Fruit fly (Drosophila melanogaster) whole organism, embryonic: ENCODE data around the gene Desat2.

Source experiments
- CG11456 ChIP-seq: fragments of 200-800 bp; sonication (Bioruptor generic); IDR thresholded peaks from 3 replicates; pipeline ENCODE4 v1.3.6; 2022; ENCODE audit warnings: missing biosample characterization, missing genetic modification characterization
- CG12219 ChIP-seq: fragments of 200-800 bp; sonication (Bioruptor generic); optimal IDR thresholded peaks from 3 replicates; lab custom pipeline; 2018; ENCODE audit warnings: missing biosample characterization, mild to moderate bottlenecking, missing genetic modification characterization
- CG13296 ChIP-seq: fragments of 200-800 bp; sonication (Bioruptor generic); optimal IDR thresholded peaks from 3 replicates; lab custom pipeline; 2018; ENCODE audit warnings: missing biosample characterization, mild to moderate bottlenecking, missing genetic modification characterization
- CG15073 ChIP-seq: fragments of 200-800 bp; sonication (Bioruptor generic); optimal IDR thresholded peaks from 2 replicates; lab custom pipeline; 2016; ENCODE audit warnings: missing biosample characterization, missing genetic modification characterization
- CG16863 ChIP-seq: fragments of 200-800 bp; sonication (Bioruptor generic); optimal IDR thresholded peaks from 3 replicates; lab custom pipeline; 2016; ENCODE audit warnings: missing biosample characterization, missing genetic modification characterization
- CG17385 ChIP-seq: fragments of 200-800 bp; sonication (Bioruptor generic); optimal IDR thresholded peaks from 3 replicates; lab custom pipeline; 2018; ENCODE audit warnings: missing biosample characterization, mild to moderate bottlenecking, missing genetic modification characterization
- CG17568 ChIP-seq: fragments of 200-800 bp; sonication (Bioruptor generic); optimal IDR thresholded peaks from 2 replicates; lab custom pipeline; 2018; ENCODE audit warnings: missing biosample characterization, mild to moderate bottlenecking, missing genetic modification characterization, moderate library complexity
- CG18011 ChIP-seq: fragments of 200-800 bp; sonication (Bioruptor generic); optimal IDR thresholded peaks from 2 replicates; lab custom pipeline; 2017; ENCODE audit warnings: missing biosample characterization, missing genetic modification characterization, mild to moderate bottlenecking, moderate library complexity, missing genotype
- CG2678 ChIP-seq: fragments of 200-800 bp; sonication (Bioruptor generic); optimal IDR thresholded peaks from 3 replicates; lab custom pipeline; 2019; ENCODE audit warnings: missing biosample characterization, mild to moderate bottlenecking, missing genetic modification characterization, moderate library complexity
- CG32532 ChIP-seq: fragments of 200-800 bp; sonication (Bioruptor generic); IDR thresholded peaks from 2 replicates; pipeline ENCODE4 v1.3.6; 2022; ENCODE audit warnings: missing biosample characterization, missing genetic modification characterization
- CG4328 ChIP-seq: fragments of 200-800 bp; sonication (Bioruptor generic); optimal IDR thresholded peaks from 3 replicates; lab custom pipeline; 2017; ENCODE audit warnings: missing biosample characterization, missing genetic modification reagents, missing genetic modification characterization
- CG4854 ChIP-seq: fragments of 200-800 bp; sonication (Bioruptor generic); optimal IDR thresholded peaks from 2 replicates; lab custom pipeline; 2016; ENCODE audit warnings: missing biosample characterization, missing genetic modification characterization, inconsistent platforms
- CG6683 ChIP-seq: fragments of 200-800 bp; sonication (Bioruptor generic); optimal IDR thresholded peaks from 2 replicates; lab custom pipeline; 2017; ENCODE audit warnings: missing biosample characterization, mild to moderate bottlenecking, missing genetic modification characterization, missing genetic modification reagents
- CG6854 ChIP-seq: fragments of 200-800 bp; sonication (Bioruptor generic); optimal IDR thresholded peaks from 3 replicates; lab custom pipeline; 2017; ENCODE audit warnings: missing biosample characterization, mild to moderate bottlenecking, missing genetic modification characterization
- CG7271 ChIP-seq: fragments of 200-800 bp; sonication (Bioruptor generic); optimal IDR thresholded peaks from 2 replicates; lab custom pipeline; 2018; ENCODE audit warnings: missing biosample characterization, mild to moderate bottlenecking, missing genetic modification characterization, moderate library complexity
- CG7987 ChIP-seq: fragments of 200-800 bp; sonication (Bioruptor generic); optimal IDR thresholded peaks from 2 replicates; lab custom pipeline; 2018; ENCODE audit warnings: missing biosample characterization, mild to moderate bottlenecking, missing genetic modification characterization, moderate library complexity
- CG8359 ChIP-seq: fragments of 200-800 bp; sonication (Bioruptor generic); optimal IDR thresholded peaks from 2 replicates; lab custom pipeline; 2017; ENCODE audit warnings: missing biosample characterization, mild to moderate bottlenecking, missing genetic modification characterization, borderline replicate concordance
- CHES-1-like ChIP-seq: fragments of 200-800 bp; sonication (Bioruptor generic); optimal IDR thresholded peaks from 2 replicates; lab custom pipeline; 2016; ENCODE audit warnings: missing biosample characterization, missing genetic modification characterization
- D19A ChIP-seq: fragments of 200-800 bp; optimal IDR thresholded peaks from 3 replicates; lab custom pipeline; 2019; ENCODE audit warnings: missing biosample characterization, mild to moderate bottlenecking, missing genetic modification characterization, moderate library complexity
- Deaf1 ChIP-seq: fragments of 200-800 bp; optimal IDR thresholded peaks from 3 replicates; lab custom pipeline; 2019; ENCODE audit warnings: missing biosample characterization, mild to moderate bottlenecking, missing genetic modification characterization, moderate library complexity
- E2f1 ChIP-seq: fragments of 200-800 bp; sonication (Bioruptor generic); IDR thresholded peaks from 2 replicates; pipeline ENCODE4 v1.3.6; 2022; ENCODE audit warnings: missing biosample characterization, missing genetic modification characterization
- Hey ChIP-seq: fragments of 200-800 bp; sonication (Bioruptor generic); optimal IDR thresholded peaks from 3 replicates; lab custom pipeline; 2018; ENCODE audit warnings: missing biosample characterization, mild to moderate bottlenecking, missing genetic modification characterization
- Hr39 ChIP-seq: fragments of >200 bp; optimal IDR thresholded peaks from 2 replicates; lab custom pipeline; 2017
- Mad ChIP-seq: fragments of 200-800 bp; sonication (Bioruptor generic); optimal IDR thresholded peaks from 2 replicates; lab custom pipeline; 2016; ENCODE audit warnings: missing biosample characterization, missing genetic modification characterization
- Meics ChIP-seq: fragments of 200-800 bp; sonication (Bioruptor generic); optimal IDR thresholded peaks from 2 replicates; lab custom pipeline; 2017; ENCODE audit warnings: missing biosample characterization, mild to moderate bottlenecking, missing genetic modification characterization
- Sox102F ChIP-seq: fragments of 200-800 bp; sonication (Bioruptor generic); optimal IDR thresholded peaks from 2 replicates; lab custom pipeline; 2018; ENCODE audit warnings: missing biosample characterization, mild to moderate bottlenecking, missing genetic modification characterization, moderate library complexity
- Vsx1 ChIP-seq: fragments of 200-800 bp; sonication (Bioruptor generic); optimal IDR thresholded peaks from 2 replicates; lab custom pipeline; 2017; ENCODE audit warnings: missing biosample characterization, mild to moderate bottlenecking, missing genetic modification characterization, missing genetic modification reagents
- ato ChIP-seq: fragments of 200-800 bp; sonication (Bioruptor generic); IDR thresholded peaks from 2 replicates; pipeline ENCODE4 v1.3.6; 2022; ENCODE audit warnings: missing biosample characterization, missing genetic modification characterization; ENCODE audit not compliant: partially characterized antibody
- cas ChIP-seq: fragments of 200-800 bp; sonication (Bioruptor generic); IDR thresholded peaks from 2 replicates; pipeline ENCODE4 v1.3.6; 2022; ENCODE audit warnings: missing biosample characterization, missing genetic modification characterization
- chinmo ChIP-seq: fragments of 200-800 bp; sonication (Bioruptor generic); IDR thresholded peaks from 4 replicates; pipeline ENCODE4 v1.3.6; 2022; ENCODE audit warnings: missing biosample characterization, missing genetic modification characterization; ENCODE audit not compliant: partially characterized antibody
- chn ChIP-seq: fragments of 200-800 bp; sonication (Bioruptor generic); optimal IDR thresholded peaks from 2 replicates; lab custom pipeline; 2016; ENCODE audit warnings: missing biosample characterization, missing genetic modification characterization
- emc ChIP-seq: fragments of 200-800 bp; sonication (Bioruptor generic); optimal IDR thresholded peaks from 2 replicates; lab custom pipeline; 2016; ENCODE audit warnings: missing biosample characterization, missing genetic modification characterization
- ewg ChIP-seq: fragments of 200-800 bp; sonication (Bioruptor generic); optimal IDR thresholded peaks from 3 replicates; lab custom pipeline; 2017; ENCODE audit warnings: mild to moderate bottlenecking, missing biosample characterization, missing genetic modification reagents, missing genetic modification characterization
- fd3F ChIP-seq: fragments of 200-800 bp; sonication (Bioruptor generic); optimal IDR thresholded peaks from 2 replicates; lab custom pipeline; 2018; ENCODE audit warnings: missing biosample characterization, mild to moderate bottlenecking, missing genetic modification characterization, moderate library complexity
- her ChIP-seq: fragments of 200-800 bp; sonication (Bioruptor generic); optimal IDR thresholded peaks from 2 replicates; lab custom pipeline; 2016; ENCODE audit warnings: missing biosample characterization, missing genetic modification characterization
- insv ChIP-seq, 2 experiments: fragments of 200-800 bp; sonication (Bioruptor generic); optimal IDR thresholded peaks; 3 replicates each; lab custom pipeline; 2016 to 2018; ENCODE audit warnings: missing biosample characterization in 2 of 2, missing genetic modification characterization in 2 of 2
- mld ChIP-seq: fragments of 200-800 bp; sonication (Bioruptor generic); IDR thresholded peaks from 3 replicates; pipeline ENCODE4 v1.3.6; 2022; ENCODE audit warnings: missing biosample characterization, missing genetic modification characterization; ENCODE audit not compliant: partially characterized antibody
- peb ChIP-seq: fragments of 200-800 bp; sonication (Bioruptor generic); IDR thresholded peaks from 2 replicates; pipeline ENCODE4 v1.3.6; 2022; ENCODE audit warnings: missing biosample characterization, missing genetic modification characterization
- pfk ChIP-seq: fragments of 200-800 bp; sonication (Bioruptor generic); optimal IDR thresholded peaks from 2 replicates; lab custom pipeline; 2018; ENCODE audit warnings: missing biosample characterization, mild to moderate bottlenecking, missing genetic modification characterization, moderate library complexity
- pzg ChIP-seq: fragments of 200-800 bp; sonication (Bioruptor generic); optimal IDR thresholded peaks from 3 replicates; lab custom pipeline; 2018; ENCODE audit warnings: missing biosample characterization, mild to moderate bottlenecking, missing genetic modification characterization, moderate library complexity
- sens ChIP-seq: fragments of 200-800 bp; sonication (Bioruptor generic); peaks from one replicate; lab custom pipeline; 2016; ENCODE audit warnings: missing biosample characterization, missing genetic modification characterization
- seq ChIP-seq: fragments of 200-800 bp; sonication (Bioruptor generic); IDR thresholded peaks from 2 replicates; pipeline ENCODE4 v1.3.6; 2022; ENCODE audit warnings: missing biosample characterization, missing genetic modification characterization
- tgo ChIP-seq: fragments of 200-800 bp; sonication (Bioruptor generic); IDR thresholded peaks from 3 replicates; pipeline ENCODE4 v1.3.6; 2022; ENCODE audit warnings: missing biosample characterization, missing genetic modification characterization
- tio ChIP-seq: fragments of 200-800 bp; sonication (Bioruptor generic); optimal IDR thresholded peaks from 2 replicates; lab custom pipeline; 2017; ENCODE audit warnings: missing biosample characterization, missing genetic modification characterization, inconsistent platforms
- toy ChIP-seq: fragments of 200-800 bp; sonication (Bioruptor generic); IDR thresholded peaks from 2 replicates; pipeline ENCODE4 v1.3.6; 2022; ENCODE audit warnings: missing biosample characterization, missing genetic modification characterization
- tx ChIP-seq: fragments of 200-800 bp; sonication (Bioruptor generic); optimal IDR thresholded peaks from 2 replicates; lab custom pipeline; 2016; ENCODE audit warnings: missing biosample characterization, missing genetic modification characterization
- vfl ChIP-seq: fragments of 200-800 bp; sonication (Bioruptor generic); optimal IDR thresholded peaks from 2 replicates; lab custom pipeline; 2016; ENCODE audit warnings: missing biosample characterization, missing genetic modification characterization
- z ChIP-seq: fragments of 200-800 bp; sonication (Bioruptor generic); IDR thresholded peaks from 3 replicates; pipeline ENCODE4 v1.3.6; 2022; ENCODE audit warnings: missing biosample characterization, missing genetic modification characterization
- zen ChIP-seq: fragments of 200-800 bp; sonication (Bioruptor generic); optimal IDR thresholded peaks from 3 replicates; lab custom pipeline; 2018; ENCODE audit warnings: missing biosample characterization, mild to moderate bottlenecking, missing genetic modification characterization, moderate library complexity

Gene Desat2

DNA sequence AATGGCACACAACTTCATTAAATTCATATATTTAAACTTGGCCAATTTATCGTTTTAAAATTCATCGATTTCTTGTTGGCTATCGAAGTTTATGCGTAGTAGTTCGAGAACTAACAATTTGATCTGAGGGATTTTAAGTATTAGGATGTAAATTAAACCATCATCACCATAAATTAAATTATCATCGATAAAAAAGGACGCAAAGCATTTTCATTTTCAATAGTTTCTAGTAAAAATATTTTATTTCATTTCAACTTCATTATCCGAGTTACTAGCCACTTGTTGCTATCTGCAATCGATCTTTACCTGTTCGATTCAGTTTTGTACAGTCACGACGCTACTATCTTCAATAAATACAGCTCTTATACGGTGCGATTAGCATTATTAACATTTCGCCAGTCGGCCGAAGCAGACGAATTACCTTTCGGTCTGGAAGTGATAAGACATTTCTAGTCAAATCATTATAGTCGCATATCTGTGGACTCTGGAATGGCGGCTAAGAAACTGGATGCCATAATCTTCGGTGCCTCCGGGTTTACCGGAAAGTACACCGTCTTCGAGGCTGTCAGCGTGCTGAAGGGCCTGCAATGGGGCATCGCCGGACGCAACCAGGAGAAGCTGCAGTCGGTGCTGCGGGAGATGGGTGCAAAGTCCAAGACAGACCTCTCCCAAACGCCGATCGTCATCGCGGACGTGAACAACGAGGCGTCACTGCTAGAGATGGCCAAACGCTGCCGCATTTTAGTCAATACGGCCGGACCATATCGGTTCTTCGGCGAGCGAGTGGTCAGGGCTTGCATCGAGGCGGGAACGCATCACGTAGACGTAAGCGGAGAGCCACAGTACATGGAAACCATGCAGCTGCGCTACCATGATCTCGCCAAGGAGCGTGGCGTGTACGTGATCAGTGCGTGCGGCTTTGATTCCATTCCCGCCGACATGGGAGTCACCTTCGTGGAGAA is 29.5 kb upstream of the Desat2 start, which contains the start of gene CG5167 (continued):
- no peak for TF ChIP-seq CG12219
- no peak for TF ChIP-seq Hey (tag; lab: Kevin White, UChicago)
- no peak for TF ChIP-seq CG7271 (tag; lab: Kevin White, UChicago)
- no peak for TF ChIP-seq pfk (GFP tag; lab: Kevin White, UChicago)
- peak; percentile 51 for TF ChIP-seq D19A (tag; lab: Kevin White, UChicago)
- no peak for TF ChIP-seq emc (GFP tag; lab: Kevin White, UChicago)
- TF ChIP-seq toy (GFP tag; lab: Robert Waterston, UW) = no peak
- TF ChIP-seq CG13296 (GFP tag; lab: Kevin White, UChicago) = peak; percentile 31
- no peak for TF ChIP-seq tio
- peak; percentile 23 for TF ChIP-seq CG17385 (GFP tag; lab: Kevin White, UChicago)
- TF ChIP-seq z (GFP tag; lab: Robert Waterston, UW) = no peak
- peak; percentile 3 for TF ChIP-seq fd3F (GFP tag; lab: Kevin White, UChicago)
- no peak for TF ChIP-seq CG15073 (GFP tag; lab: Kevin White, UChicago)
- peak; percentile 50 for TF ChIP-seq Deaf1 (tag; lab: Kevin White, UChicago)
- peak; percentile 5 for TF ChIP-seq pzg (GFP tag; lab: Kevin White, UChicago)
- peak; percentile 57 for TF ChIP-seq zen
- TF ChIP-seq CG11456 = no peak
- TF ChIP-seq CG4328 (GFP tag; lab: Kevin White, UChicago) = no peak
- no peak for TF ChIP-seq Mad (GFP tag; lab: Kevin White, UChicago)
- TF ChIP-seq Sox102F (GFP tag; lab: Kevin White, UChicago) = peak; percentile 38
- no peak for TF ChIP-seq peb (GFP tag; lab: Robert Waterston, UW)
- TF ChIP-seq cas (GFP tag; lab: Robert Waterston, UW) = no peak
- no peak for TF ChIP-seq E2f1 (GFP tag; lab: Robert Waterston, UW)
- TF ChIP-seq tx (GFP tag; lab: Kevin White, UChicago) = no peak
- no peak for TF ChIP-seq her (GFP tag; lab: Kevin White, UChicago)
- peak; percentile 38 for TF ChIP-seq Meics (GFP tag; lab: Kevin White, UChicago)
- TF ChIP-seq tgo (GFP tag; lab: Robert Waterston, UW) = no peak
- TF ChIP-seq CG8359 (GFP tag; lab: Kevin White, UChicago) = no peak
- TF ChIP-seq CG6854 = no peak
- TF ChIP-seq CG4854 = no peak
- no peak for TF ChIP-seq CG7987 (GFP tag; lab: Kevin White, UChicago)
- TF ChIP-seq CG6683 (GFP tag; lab: Kevin White, UChicago) = no peak
- no peak for TF ChIP-seq chn (GFP tag; lab: Kevin White, UChicago)
- TF ChIP-seq CG18011 (GFP tag; lab: Kevin White, UChicago) = no peak
- TF ChIP-seq ato (GFP tag; lab: Robert Waterston, UW) = no peak
- TF ChIP-seq CHES-1-like (GFP tag; lab: Kevin White, UChicago) = no peak
- no peak for TF ChIP-seq mld (GFP tag; lab: Robert Waterston, UW)
- TF ChIP-seq CG16863 (GFP tag; lab: Kevin White, UChicago) = no peak
- 0 out of 4 replicates have a peak, but pooled peaks have one; percentile 25 for TF ChIP-seq chinmo
- no peak for TF ChIP-seq vfl (GFP tag; lab: Kevin White, UChicago)
- TF ChIP-seq Hr39 (lab: Kevin White, UChicago) = no peak
- TF ChIP-seq CG32532 = no peak
- TF ChIP-seq ewg = no peak
- TF ChIP-seq seq (GFP tag; lab: Robert Waterston, UW) = no peak
- peak in 1 of 2 experiments; percentile 4 for TF ChIP-seq insv (GFP tag; optimal IDR thresholded peaks at IDR 0.05; lab: Kevin White, UChicago)
- peak; percentile 89 for TF ChIP-seq sens (GFP tag; lab: Kevin White, UChicago)
- no peak for TF ChIP-seq CG17568 (GFP tag; lab: Kevin White, UChicago)
- TF ChIP-seq Vsx1 (GFP tag; lab: Kevin White, UChicago) = peak; percentile 9
- TF ChIP-seq CG2678 (tag; lab: Kevin White, UChicago) = peak; percentile 61
